Fruit fly (Drosophila melanogaster) whole organism, embryonic: ENCODE results near the gene Sgp.

Experiments
- Bdp1 ChIP-seq: fragments of 200-800 bp; sonication (Bioruptor generic); optimal IDR thresholded peaks from 3 replicates; lab custom pipeline; 2016; ENCODE audit warnings: missing biosample characterization, missing genetic modification characterization
- BtbVII ChIP-seq: fragments of 200-800 bp; sonication (Bioruptor generic); optimal IDR thresholded peaks from 3 replicates; lab custom pipeline; 2017; ENCODE audit warnings: missing biosample characterization, mild to moderate bottlenecking, missing genetic modification characterization
- Bteb2 ChIP-seq: fragments of 200-800 bp; sonication (Bioruptor generic); optimal IDR thresholded peaks from 2 replicates; lab custom pipeline; 2016; ENCODE audit warnings: missing biosample characterization, missing genetic modification characterization
- CG10366 ChIP-seq: fragments of 200-800 bp; sonication (Bioruptor generic); IDR thresholded peaks from 2 replicates; pipeline ENCODE4 v1.3.6; 2022; ENCODE audit warnings: missing biosample characterization, missing genetic modification characterization
- CG11695 ChIP-seq: fragments of 200-800 bp; sonication (Bioruptor generic); IDR thresholded peaks from 3 replicates; pipeline ENCODE4 v1.3.6; 2022; ENCODE audit warnings: missing biosample characterization, missing genetic modification characterization
- CG13624 ChIP-seq: fragments of 200-800 bp; sonication (Bioruptor generic); optimal IDR thresholded peaks from 2 replicates; lab custom pipeline; 2016; ENCODE audit warnings: missing biosample characterization, missing genetic modification characterization
- CG13894 ChIP-seq: fragments of 200-800 bp; sonication (Bioruptor generic); optimal IDR thresholded peaks from 3 replicates; lab custom pipeline; 2018; ENCODE audit warnings: missing biosample characterization, mild to moderate bottlenecking, missing genetic modification characterization, moderate library complexity
- CG1529 ChIP-seq: fragments of 200-800 bp; sonication (Bioruptor generic); optimal IDR thresholded peaks from 3 replicates; lab custom pipeline; 2018; ENCODE audit warnings: missing biosample characterization, missing genetic modification characterization
- CG15479 ChIP-seq: fragments of 200-800 bp; sonication (Bioruptor generic); optimal IDR thresholded peaks from 3 replicates; lab custom pipeline; 2019; ENCODE audit warnings: missing biosample characterization, mild to moderate bottlenecking, missing genetic modification characterization, moderate library complexity
- CG1602 ChIP-seq: fragments of 200-800 bp; sonication (Bioruptor generic); optimal IDR thresholded peaks from 3 replicates; lab custom pipeline; 2016; ENCODE audit warnings: missing biosample characterization, missing genetic modification characterization
- CG16815 ChIP-seq: fragments of 200-800 bp; sonication (Bioruptor generic); optimal IDR thresholded peaks from 3 replicates; lab custom pipeline; 2017; ENCODE audit warnings: missing biosample characterization, mild to moderate bottlenecking, missing genetic modification characterization
- CG18476 ChIP-seq: fragments of 200-800 bp; sonication (Bioruptor generic); optimal IDR thresholded peaks from 2 replicates; lab custom pipeline; 2016; ENCODE audit warnings: missing biosample characterization, mild to moderate bottlenecking, missing genetic modification characterization
- CG30431 ChIP-seq: fragments of 200-800 bp; sonication (Bioruptor generic); optimal IDR thresholded peaks from 2 replicates; lab custom pipeline; 2017; ENCODE audit warnings: missing biosample characterization, missing genetic modification characterization
- CG31224 ChIP-seq: fragments of 200-800 bp; sonication (Bioruptor generic); IDR thresholded peaks from 2 replicates; pipeline ENCODE4 v1.3.6; 2022; ENCODE audit warnings: missing biosample characterization, missing genetic modification characterization
- CG31365 ChIP-seq: fragments of 200-800 bp; sonication (Bioruptor generic); optimal IDR thresholded peaks from 2 replicates; lab custom pipeline; 2018; ENCODE audit warnings: missing biosample characterization, mild to moderate bottlenecking, missing genetic modification characterization
- CG31388 ChIP-seq: fragments of 200-800 bp; sonication (Bioruptor generic); optimal IDR thresholded peaks from 2 replicates; lab custom pipeline; 2016; ENCODE audit warnings: missing biosample characterization, missing genetic modification characterization
- CG4730 ChIP-seq: fragments of 200-800 bp; sonication (Bioruptor generic); IDR thresholded peaks from 2 replicates; pipeline ENCODE4 v1.3.6; 2022; ENCODE audit warnings: missing biosample characterization, missing genetic modification characterization
- CG4820 ChIP-seq: fragments of 200-800 bp; sonication (Bioruptor generic); optimal IDR thresholded peaks from 3 replicates; lab custom pipeline; 2016; ENCODE audit warnings: missing biosample characterization, missing genetic modification characterization
- CG5953 ChIP-seq: fragments of 200-800 bp; sonication (Bioruptor generic); IDR thresholded peaks from 2 replicates; pipeline ENCODE4 v1.3.6; 2022; ENCODE audit warnings: missing biosample characterization, missing genetic modification characterization
- CG6791 ChIP-seq: fragments of 200-800 bp; sonication (Bioruptor generic); IDR thresholded peaks from 3 replicates; pipeline ENCODE4 v1.3.6; 2022; ENCODE audit warnings: missing biosample characterization, missing genetic modification characterization; ENCODE audit not compliant: partially characterized antibody
- CG8944 ChIP-seq: fragments of 200-800 bp; sonication (Bioruptor generic); optimal IDR thresholded peaks from 3 replicates; lab custom pipeline; 2016; ENCODE audit warnings: missing biosample characterization, missing genetic modification characterization
- Ets65A ChIP-seq: fragments of 200-800 bp; sonication (Bioruptor generic); peaks from one replicate; lab custom pipeline; 2016; ENCODE audit warnings: missing biosample characterization, missing genetic modification characterization
- Gsc ChIP-seq: fragments of 200-800 bp; sonication (Bioruptor generic); IDR thresholded peaks from 2 replicates; pipeline ENCODE4 v1.3.6; 2022; ENCODE audit warnings: missing biosample characterization, missing genetic modification characterization
- Hmr ChIP-seq: fragments of 200-800 bp; sonication (Bioruptor generic); optimal IDR thresholded peaks from 3 replicates; lab custom pipeline; 2017; ENCODE audit warnings: mild to moderate bottlenecking, missing biosample characterization, missing genetic modification reagents, missing genetic modification characterization
- Hr78 ChIP-seq, 2 experiments: fragments of 200-800 bp in 1 of 2; fragments of >200 bp in 1 of 2; sonication (Bioruptor generic) in 1 of 2; optimal IDR thresholded peaks; 2 replicates each; lab custom pipeline; 2017 to 2019; ENCODE audit warnings: missing biosample characterization in 2 of 2, missing genetic modification characterization in 2 of 2, mild to moderate bottlenecking in 1 of 2, moderate library complexity in 1 of 2
- MBD-R2 ChIP-seq: fragments of 200-800 bp; sonication (Bioruptor generic); IDR thresholded peaks from 2 replicates; pipeline ENCODE4 v1.3.6; 2022; ENCODE audit warnings: missing biosample characterization, missing genetic modification characterization
- Neu2 ChIP-seq: fragments of 200-800 bp; sonication (Bioruptor generic); optimal IDR thresholded peaks from 3 replicates; lab custom pipeline; 2016; ENCODE audit warnings: missing biosample characterization, missing genetic modification characterization, borderline replicate concordance
- Nf-YC ChIP-seq: fragments of 200-800 bp; optimal IDR thresholded peaks from 3 replicates; lab custom pipeline; 2019; ENCODE audit warnings: missing biosample characterization, mild to moderate bottlenecking, missing genetic modification characterization, moderate library complexity
- Opbp ChIP-seq: fragments of 200-800 bp; sonication (Bioruptor generic); IDR thresholded peaks from 3 replicates; pipeline ENCODE4 v1.3.6; 2022; ENCODE audit warnings: missing biosample characterization, missing genetic modification characterization; ENCODE audit not compliant: partially characterized antibody
- Optix ChIP-seq: fragments of 200-800 bp; sonication (Bioruptor generic); IDR thresholded peaks from 3 replicates; pipeline ENCODE4 v1.3.6; 2022; ENCODE audit warnings: missing biosample characterization, missing genetic modification characterization
- PHDP ChIP-seq: fragments of 200-800 bp; sonication (Bioruptor generic); optimal IDR thresholded peaks from 3 replicates; lab custom pipeline; 2018; ENCODE audit warnings: missing biosample characterization, mild to moderate bottlenecking, missing genetic modification characterization, moderate library complexity
- Scr ChIP-seq: fragments of 200-800 bp; sonication (Bioruptor generic); IDR thresholded peaks from 2 replicates; pipeline ENCODE4 v1.3.6; 2022; ENCODE audit warnings: missing biosample characterization, missing genetic modification characterization; ENCODE audit not compliant: partially characterized antibody
- Ssrp ChIP-seq: fragments of 200-800 bp; sonication (Bioruptor generic); optimal IDR thresholded peaks from 2 replicates; lab custom pipeline; 2018; ENCODE audit warnings: missing biosample characterization, mild to moderate bottlenecking, missing genetic modification characterization, moderate library complexity
- bsh ChIP-seq, 2 experiments: fragments of 200-800 bp; sonication (Bioruptor generic); optimal IDR thresholded peaks; 2 replicates each; lab custom pipeline; 2017 to 2018; ENCODE audit warnings: mild to moderate bottlenecking in 2 of 2, missing biosample characterization in 2 of 2, missing genetic modification characterization in 2 of 2, moderate library complexity in 1 of 2
- btn ChIP-seq: fragments of 200-800 bp; sonication (Bioruptor generic); optimal IDR thresholded peaks from 2 replicates; lab custom pipeline; 2016; ENCODE audit warnings: missing biosample characterization, missing genetic modification characterization
- chm ChIP-seq: fragments of 200-800 bp; sonication (Bioruptor generic); IDR thresholded peaks from 2 replicates; pipeline ENCODE4 v1.3.6; 2022; ENCODE audit warnings: missing biosample characterization, missing genetic modification characterization
- chn ChIP-seq: fragments of 200-800 bp; sonication (Bioruptor generic); optimal IDR thresholded peaks from 2 replicates; lab custom pipeline; 2016; ENCODE audit warnings: missing biosample characterization, missing genetic modification characterization
- da ChIP-seq: fragments of 200-800 bp; sonication (Bioruptor generic); optimal IDR thresholded peaks from 2 replicates; lab custom pipeline; 2016; ENCODE audit warnings: missing biosample characterization, missing genetic modification characterization
- esg ChIP-seq: fragments of 200-800 bp; sonication (Bioruptor generic); conservative IDR thresholded peaks from 2 replicates; pipeline ENCODE4 v1.3.6; 2022; ENCODE audit warnings: missing biosample characterization, missing genetic modification characterization
- exex ChIP-seq: fragments of 200-800 bp; sonication (Bioruptor generic); optimal IDR thresholded peaks from 4 replicates; lab custom pipeline; 2018; ENCODE audit warnings: missing biosample characterization, mild to moderate bottlenecking, missing genetic modification characterization, moderate library complexity
- fru ChIP-seq: fragments of >200 bp; optimal IDR thresholded peaks from 2 replicates; lab custom pipeline; 2017
- gro ChIP-seq: fragments of 200-800 bp; sonication (Bioruptor generic); optimal IDR thresholded peaks from 2 replicates; lab custom pipeline; 2016; ENCODE audit warnings: missing biosample characterization, missing genetic modification characterization
- klu ChIP-seq: fragments of 200-800 bp; sonication (Bioruptor generic); IDR thresholded peaks from 2 replicates; pipeline ENCODE4 v1.3.6; 2022; ENCODE audit warnings: missing biosample characterization, missing genetic modification characterization
- lbe ChIP-seq: fragments of 200-800 bp; sonication (Bioruptor generic); optimal IDR thresholded peaks from 2 replicates; lab custom pipeline; 2016; ENCODE audit warnings: missing biosample characterization, mild to moderate bottlenecking, missing genetic modification characterization
- lmd ChIP-seq: fragments of 200-800 bp; sonication (Bioruptor generic); IDR thresholded peaks from 2 replicates; pipeline ENCODE4 v1.3.6; 2022; ENCODE audit warnings: missing biosample characterization, missing genetic modification characterization
- luna ChIP-seq: fragments of 200-800 bp; sonication (Bioruptor generic); optimal IDR thresholded peaks from 2 replicates; lab custom pipeline; 2016; ENCODE audit warnings: missing biosample characterization, missing genetic modification characterization
- onecut ChIP-seq: fragments of 200-800 bp; sonication (Bioruptor generic); IDR thresholded peaks from 2 replicates; pipeline ENCODE4 v1.3.6; 2022; ENCODE audit warnings: missing biosample characterization, missing genetic modification characterization
- otp ChIP-seq: fragments of 200-800 bp; sonication (Bioruptor generic); IDR thresholded peaks from 3 replicates; pipeline ENCODE4, ENCODE4 v1.3.6; 2022; ENCODE audit warnings: missing biosample characterization, missing genetic modification characterization
- run ChIP-seq: fragments of 200-800 bp; sonication (Bioruptor generic); optimal IDR thresholded peaks from 3 replicates; lab custom pipeline; 2018; ENCODE audit warnings: missing biosample characterization, mild to moderate bottlenecking, missing genetic modification characterization
- tin ChIP-seq: fragments of 200-800 bp; sonication (Bioruptor generic); optimal IDR thresholded peaks from 3 replicates; lab custom pipeline; 2016; ENCODE audit warnings: missing biosample characterization, missing genetic modification characterization
- tna ChIP-seq: fragments of 200-800 bp; sonication (Bioruptor generic); IDR thresholded peaks from 2 replicates; pipeline ENCODE4 v1.3.6; 2022; ENCODE audit warnings: missing biosample characterization, missing genetic modification characterization; ENCODE audit not compliant: partially characterized antibody
- vnd ChIP-seq: fragments of 200-800 bp; sonication (Bioruptor generic); IDR thresholded peaks from 3 replicates; pipeline ENCODE4 v1.3.6; 2022; ENCODE audit warnings: missing biosample characterization, missing genetic modification characterization; ENCODE audit not compliant: partially characterized antibody

The Sgp gene

dm6 chr2L:8485562-8485961 is 33.9 kb upstream of the Sgp start (continued):
- TF ChIP-seq CG5953 (GFP tag; lab: Robert Waterston, UW) (no peak), Optix (GFP tag; lab: Robert Waterston, UW) (no peak), chm (GFP tag; lab: Robert Waterston, UW) (0 out of 2 replicates have a peak, but pooled peaks have one; percentile 15), CG31224 (GFP tag; lab: Robert Waterston, UW) (no peak), CG11695 (no peak), CG10366 (no peak), bsh (GFP tag; optimal IDR thresholded peaks at IDR 0.05; lab: Kevin White, UChicago) (no peak), Bdp1 (GFP tag; lab: Kevin White, UChicago) (peak; percentile 100), Ssrp (no peak), vnd (GFP tag; lab: Robert Waterston, UW) (peak; percentile 37; the same call in 1 of the 3 replicates), PHDP (tag; lab: Kevin White, UChicago) (no peak), tin (no peak), lmd (GFP tag; lab: Robert Waterston, UW) (no peak), CG30431 (GFP tag; lab: Kevin White, UChicago) (no peak), klu (GFP tag; lab: Robert Waterston, UW) (no peak)

DNA sequence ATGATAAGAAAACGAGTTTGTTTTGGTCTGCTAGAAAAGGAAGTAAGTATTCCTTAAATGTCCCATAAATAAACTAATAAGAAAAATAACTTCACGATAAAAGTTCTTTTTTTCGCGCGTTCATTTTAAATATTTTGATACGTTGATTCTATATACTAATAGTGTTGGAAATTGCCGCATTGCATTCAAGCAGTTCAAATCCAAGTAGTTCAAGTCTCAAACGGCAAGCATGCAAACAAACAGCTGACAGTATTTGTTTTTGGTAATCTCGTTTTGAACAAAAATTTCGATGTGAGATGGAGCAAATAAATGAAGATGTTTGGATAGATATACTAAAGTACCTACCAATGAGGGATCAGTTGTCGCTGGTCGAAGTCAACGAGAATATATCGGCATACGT is 30.8 kb upstream of the Sgp start, which contains the start of gene CG13088:
Gene CG13088, plus strand, starts transcription at position 247 of the 400 bp plus-strand sequence.
- TF ChIP-seq Scr (GFP tag; lab: Robert Waterston, UW) = no peak
- no peak for TF ChIP-seq CG13894 (tag; lab: Kevin White, UChicago)
- no peak for TF ChIP-seq run
- TF ChIP-seq Opbp = peak; percentile 66; the same call in 2 of the 3 replicates
- no peak for TF ChIP-seq CG15479 (GFP tag; lab: Kevin White, UChicago)
- TF ChIP-seq CG13624 (GFP tag; lab: Kevin White, UChicago) = peak; percentile 64
- TF ChIP-seq tna (GFP tag; lab: Robert Waterston, UW) = no peak
- peak; percentile 12 for TF ChIP-seq CG4820 (GFP tag; lab: Kevin White, UChicago)
- peak; percentile 10 for TF ChIP-seq CG8944
- no peak for TF ChIP-seq CG16815 (GFP tag; lab: Kevin White, UChicago)
- TF ChIP-seq da (GFP tag; lab: Kevin White, UChicago) = no peak
- TF ChIP-seq otp (GFP tag; lab: Robert Waterston, UW) = no peak
- TF ChIP-seq BtbVII = no peak
- TF ChIP-seq fru (lab: Kevin White, UChicago) = no peak
- TF ChIP-seq CG1602 (GFP tag; lab: Kevin White, UChicago) = peak; percentile 6
- TF ChIP-seq esg (GFP tag; lab: Robert Waterston, UW) = no peak
- peak; percentile 73 for TF ChIP-seq gro (GFP tag; lab: Kevin White, UChicago)
- TF ChIP-seq Neu2 (GFP tag; lab: Kevin White, UChicago) = no peak
- TF ChIP-seq CG18476 (GFP tag; lab: Kevin White, UChicago) = peak; percentile 3
- peak; percentile 94 for TF ChIP-seq MBD-R2
- no peak for TF ChIP-seq btn (GFP tag; lab: Kevin White, UChicago)
- no peak for TF ChIP-seq Hr78 (GFP tag; optimal IDR thresholded peaks at IDR 0.05; lab: Kevin White, UChicago)
- no peak for TF ChIP-seq onecut (GFP tag; lab: Robert Waterston, UW)
- peak; percentile 35 for TF ChIP-seq Bteb2 (GFP tag; lab: Kevin White, UChicago)
- TF ChIP-seq chn (GFP tag; lab: Kevin White, UChicago) = peak; percentile 23
- TF ChIP-seq lbe (GFP tag; lab: Kevin White, UChicago) = no peak
- TF ChIP-seq Hmr (GFP tag; lab: Kevin White, UChicago) = peak; percentile 45
- no peak for TF ChIP-seq Gsc (GFP tag; lab: Robert Waterston, UW)
- no peak for TF ChIP-seq exex
- peak; percentile 99 for TF ChIP-seq CG31365 (tag; lab: Kevin White, UChicago)
- TF ChIP-seq luna (GFP tag; lab: Kevin White, UChicago) = no peak
- TF ChIP-seq Nf-YC (tag; lab: Kevin White, UChicago) = no peak
- no peak for TF ChIP-seq CG1529 (GFP tag; lab: Kevin White, UChicago)
- TF ChIP-seq CG31388 (GFP tag; lab: Kevin White, UChicago) = no peak
- TF ChIP-seq CG4730 (GFP tag; lab: Robert Waterston, UW) = no peak
- TF ChIP-seq Ets65A (GFP tag; lab: Kevin White, UChicago) = no peak
- TF ChIP-seq CG6791 (GFP tag; lab: Robert Waterston, UW) = no peak
